Worm (Caenorhabditis elegans): ENCODE measurements around the gene F10C2.5.

ce11 chrV:12070419-12070818 lies 25.2 kb downstream of the F10C2.5 start, which contains the start of gene kmo-1:
- TF ChIP-seq ceh-82 (tag; optimal IDR thresholded peaks at IDR 0.05) (no peak), snpc-4 (tag; optimal IDR thresholded peaks at IDR 0.05) (no peak), unc-62 (GFP tag; optimal IDR thresholded peaks at IDR 0.05) (no peak)

All from whole organism, L2 larva.